Fruit fly (Drosophila melanogaster): ENCODE data around the gene CG12003.

The CG12003 gene

dm6 chr3L:1614465-1615084 is 49.4 kb downstream of the CG12003 start:
- TF ChIP-seq Deaf1 (tag; optimal IDR thresholded peaks at IDR 0.05) (peak; percentile 71), kah (GFP tag; optimal IDR thresholded peaks at IDR 0.05) (no peak), Chrac-16 (GFP tag; optimal IDR thresholded peaks at IDR 0.05) (no peak), MTF-1 (GFP tag; optimal IDR thresholded peaks at IDR 0.05; ENCODE audit: borderline replicate concordance) (no peak), CG12942 (GFP tag; optimal IDR thresholded peaks at IDR 0.05) (no peak), chn (GFP tag; optimal IDR thresholded peaks at IDR 0.05) (no peak), sd (tag; optimal IDR thresholded peaks at IDR 0.05) (peak; percentile 63), CG1792 (GFP tag; optimal IDR thresholded peaks at IDR 0.05) (no peak), dati (GFP tag; IDR thresholded peaks at IDR 0.05) (no peak), CG17385 (GFP tag; optimal IDR thresholded peaks at IDR 0.05) (no peak), exex (tag; optimal IDR thresholded peaks at IDR 0.05) (no peak), chinmo (GFP tag; IDR thresholded peaks at IDR 0.05; ENCODE audit: partially characterized antibody) (0 out of 4 replicates have a peak, but pooled peaks have one; percentile 18), sr (GFP tag; IDR thresholded peaks at IDR 0.05) (0 out of 3 replicates have a peak, but pooled peaks have one; percentile 25), CG17829 (tag; optimal IDR thresholded peaks at IDR 0.05) (no peak), CG9437 (GFP tag; optimal IDR thresholded peaks at IDR 0.05) (no peak), ato (GFP tag; IDR thresholded peaks at IDR 0.05; ENCODE audit: partially characterized antibody) (no peak), CrebB (tag; optimal IDR thresholded peaks at IDR 0.05) (no peak), chm (GFP tag; IDR thresholded peaks at IDR 0.05) (no peak), schlank (tag; optimal IDR thresholded peaks at IDR 0.05) (no peak), CG1024 (GFP tag; IDR thresholded peaks at IDR 0.05) (no peak), Gsc (GFP tag; IDR thresholded peaks at IDR 0.05) (no peak), Atf6 (GFP tag; IDR thresholded peaks at IDR 0.05) (peak; percentile 46; the same call in 1 of the 2 replicates), twi (tag; optimal IDR thresholded peaks at IDR 0.05) (no peak), Hey (tag; optimal IDR thresholded peaks at IDR 0.05) (no peak), gcm2 (GFP tag; optimal IDR thresholded peaks at IDR 0.05) (no peak), CG31388 (GFP tag; optimal IDR thresholded peaks at IDR 0.05) (no peak), CG6813 (GFP tag; optimal IDR thresholded peaks at IDR 0.05) (no peak), D19B (GFP tag; optimal IDR thresholded peaks at IDR 0.05) (no peak), NfI (GFP tag; optimal IDR thresholded peaks at IDR 0.05) (no peak), CG6765 (GFP tag; optimal IDR thresholded peaks at IDR 0.05) (no peak), CG18619 (GFP tag; optimal IDR thresholded peaks at IDR 0.05) (no peak), CG4404 (GFP tag; IDR thresholded peaks at IDR 0.05) (no peak), aop (GFP tag; IDR thresholded peaks at IDR 0.05) (no peak), CG3163 (GFP tag; optimal IDR thresholded peaks at IDR 0.05) (no peak), stc (GFP tag; IDR thresholded peaks at IDR 0.05) (no peak), mld (GFP tag; IDR thresholded peaks at IDR 0.05; ENCODE audit: partially characterized antibody) (no peak), CG10959 (GFP tag; IDR thresholded peaks at IDR 0.05) (no peak), wek (GFP tag; optimal IDR thresholded peaks at IDR 0.05) (no peak), slou (GFP tag; optimal IDR thresholded peaks at IDR 0.05) (no peak), H2.0 (GFP tag; IDR thresholded peaks at IDR 0.05) (no peak), Adf1 (GFP tag; IDR thresholded peaks at IDR 0.05) (peak; percentile 13; the same call in 1 of the 2 replicates), CG8290 (GFP tag; optimal IDR thresholded peaks at IDR 0.05) (no peak), CG8290 (tag; optimal IDR thresholded peaks at IDR 0.05) (no peak), Scr (GFP tag; IDR thresholded peaks at IDR 0.05; ENCODE audit: partially characterized antibody) (no peak), CG10543 (GFP tag; optimal IDR thresholded peaks at IDR 0.05) (peak; percentile 85), bcd (GFP tag; optimal IDR thresholded peaks at IDR 0.05) (no peak), CG10565 (GFP tag; optimal IDR thresholded peaks at IDR 0.05) (no peak), Ets97D (GFP tag; optimal IDR thresholded peaks at IDR 0.05) (no peak), CG15601 (tag; optimal IDR thresholded peaks at IDR 0.05) (no peak), sens (GFP tag) (peak; percentile 50), CG13424 (tag; optimal IDR thresholded peaks at IDR 0.05) (no peak)

Data from whole organism, embryonic.